Comparison of ENCODE assay signal across 4 worm cellular contexts in genomic region chrII:15263054-15263755, ce11.
TF ChIP-seq lines count a peak whose summit lies in the region.

No protein-coding gene starts in this region.

TF ChIP-seq in whole organism, L2 larva, 48 proteins besides CTCF, POLR2A, EP300 and RAD21 (continues in another document):
- TF ChIP-seq Y55F3AM.14 (GFP tag; optimal IDR thresholded peaks at IDR 0.05; lab: Kevin White, UChicago) (peak; percentile 51), peb-1 (tag; optimal IDR thresholded peaks at IDR 0.05; lab: Kevin White, UChicago) (peak; percentile 19), elt-3 (tag; optimal IDR thresholded peaks at IDR 0.05; lab: Kevin White, UChicago) (no peak), mdl-1 (tag; optimal IDR thresholded peaks at IDR 0.05; lab: Kevin White, UChicago) (peak; percentile 34 to 62), sma-9 (GFP tag; optimal IDR thresholded peaks at IDR 0.05; lab: Kevin White, UChicago) (peak; percentile 45), sma-9 (tag; optimal IDR thresholded peaks at IDR 0.05; lab: Kevin White, UChicago) (no peak), lsy-2 (tag; optimal IDR thresholded peaks at IDR 0.05; lab: Kevin White, UChicago) (peak in 1 of 2 experiments; percentile 53), nhr-25 (tag; optimal IDR thresholded peaks at IDR 0.05; lab: Kevin White, UChicago) (peak; percentile 85), lin-13 (GFP tag; optimal IDR thresholded peaks at IDR 0.05; lab: Kevin White, UChicago) (peak; percentile 62), gmeb-1 (tag; optimal IDR thresholded peaks at IDR 0.05; lab: Kevin White, UChicago) (peak; percentile 37), crh-2 (tag; optimal IDR thresholded peaks at IDR 0.05; lab: Kevin White, UChicago) (peak; percentile 57), ceh-16 (tag; optimal IDR thresholded peaks at IDR 0.05; lab: Kevin White, UChicago) (peak; percentile 38), F13H6.1 (tag; optimal IDR thresholded peaks at IDR 0.05; lab: Kevin White, UChicago) (peak; percentile 82), mab-5 (tag; optimal IDR thresholded peaks at IDR 0.05; lab: Kevin White, UChicago) (no peak), lin-39 (tag; optimal IDR thresholded peaks at IDR 0.05; lab: Kevin White, UChicago) (no peak), aly-2 (tag; optimal IDR thresholded peaks at IDR 0.05; lab: Kevin White, UChicago) (no peak), sem-4 (tag; optimal IDR thresholded peaks at IDR 0.05; lab: Kevin White, UChicago) (peak; percentile 56), nhr-77 (tag; optimal IDR thresholded peaks at IDR 0.05; lab: Kevin White, UChicago) (peak; percentile 59), nhr-21 (tag; optimal IDR thresholded peaks at IDR 0.05; lab: Kevin White, UChicago) (peak; percentile 80), nhr-10 (tag; optimal IDR thresholded peaks at IDR 0.05; lab: Kevin White, UChicago) (no peak), sma-3 (GFP tag; optimal IDR thresholded peaks at IDR 0.05; lab: Kevin White, UChicago) (peak; percentile 91), egl-27 (tag; optimal IDR thresholded peaks at IDR 0.05; lab: Kevin White, UChicago) (peak; percentile 68), nhr-129 (tag; optimal IDR thresholded peaks at IDR 0.05; lab: Kevin White, UChicago) (peak; percentile 70)

TF ChIP-seq in whole organism, L4 larva, 104 proteins besides CTCF, POLR2A, EP300 and RAD21 (continues in another document):
- TF ChIP-seq F37D6.2 (tag; optimal IDR thresholded peaks at IDR 0.05; lab: Kevin White, UChicago) (no peak), nhr-77 (tag; optimal IDR thresholded peaks at IDR 0.05; lab: Kevin White, UChicago) (peak; percentile 84), fkh-10 (GFP tag; optimal IDR thresholded peaks at IDR 0.05; lab: Kevin White, UChicago) (no peak), lin-1 (GFP tag; IDR thresholded peaks at IDR 0.05; lab: Robert Waterston, UW) (no peak; the same call in 1 of the 2 replicates), lin-38 (GFP tag; IDR thresholded peaks at IDR 0.05; lab: Robert Waterston, UW) (peak; percentile 54; the same call in 1 of the 2 replicates), nhr-25 (tag; optimal IDR thresholded peaks at IDR 0.05; lab: Kevin White, UChicago; ENCODE audit: borderline replicate concordance, insufficient read depth) (peak; percentile 81), T26A8.4 (GFP tag; IDR thresholded peaks at IDR 0.05; lab: Robert Waterston, UW) (peak; percentile 59; the same call in 1 of the 2 replicates), nhr-102 (tag; optimal IDR thresholded peaks at IDR 0.05; lab: Kevin White, UChicago) (peak; percentile 60), nhr-41 (GFP tag; IDR thresholded peaks at IDR 0.05; lab: Robert Waterston, UW) (0 out of 2 replicates have a peak, but pooled peaks have one; percentile 31), php-3 (GFP tag; IDR thresholded peaks at IDR 0.05; lab: Robert Waterston, UW) (peak; percentile 68; the same call in 1 of the 2 replicates), dmd-6 (GFP tag; IDR thresholded peaks at IDR 0.05; lab: Robert Waterston, UW) (peak; percentile 76), nhr-48 (tag; optimal IDR thresholded peaks at IDR 0.05; lab: Kevin White, UChicago) (peak; percentile 69), pqm-1 (tag; optimal IDR thresholded peaks at IDR 0.05; lab: Kevin White, UChicago) (no peak), ZK337.2 (GFP tag; IDR thresholded peaks at IDR 0.05; lab: Robert Waterston, UW) (no peak), unc-62 (GFP tag; optimal IDR thresholded peaks at IDR 0.05 in 1 of 2; lab: Kevin White, UChicago) (peak in 1 of 2 experiments; percentile 89), unc-62 (tag; optimal IDR thresholded peaks at IDR 0.05; lab: Kevin White, UChicago) (no peak), nhr-111 (GFP tag; optimal IDR thresholded peaks at IDR 0.05; lab: Kevin White, UChicago) (no peak), unc-130 (GFP tag; optimal IDR thresholded peaks at IDR 0.05; lab: Kevin White, UChicago) (no peak), daf-16 (GFP tag; optimal IDR thresholded peaks at IDR 0.05; lab: Kevin White, UChicago) (no peak), daf-16 (tag; optimal IDR thresholded peaks at IDR 0.05; lab: Kevin White, UChicago) (peak; percentile 88), zfp-3 (GFP tag; conservative IDR thresholded peaks at IDR 0.05; lab: Robert Waterston, UW) (0 out of 2 replicates have a peak, but pooled peaks have one; percentile 17), zag-1 (tag; optimal IDR thresholded peaks at IDR 0.05; lab: Kevin White, UChicago) (no peak)

TF ChIP-seq in whole organism, late embryonic, 69 proteins besides CTCF, POLR2A, EP300 and RAD21 (continues in another document):
- TF ChIP-seq pros-1 (tag; optimal IDR thresholded peaks at IDR 0.05; lab: Kevin White, UChicago), result peak; percentile 99
- TF ChIP-seq ceh-9 (tag; optimal IDR thresholded peaks at IDR 0.05; lab: Kevin White, UChicago), result no peak
- TF ChIP-seq unc-42 (tag; optimal IDR thresholded peaks at IDR 0.05; lab: Kevin White, UChicago), result no peak
- TF ChIP-seq ref-2 (tag; optimal IDR thresholded peaks at IDR 0.05; lab: Kevin White, UChicago), result peak; percentile 75
- TF ChIP-seq tbx-2 (tag; optimal IDR thresholded peaks at IDR 0.05; lab: Kevin White, UChicago), result peak; percentile 87
- TF ChIP-seq hlh-8 (tag; optimal IDR thresholded peaks at IDR 0.05; lab: Kevin White, UChicago), result no peak
- peak; percentile 1 for TF ChIP-seq pqm-1 (tag; optimal IDR thresholded peaks at IDR 0.05; lab: Kevin White, UChicago)
- TF ChIP-seq Y22D7AL.16 (tag; optimal IDR thresholded peaks at IDR 0.05; lab: Kevin White, UChicago), result no peak
- TF ChIP-seq pax-1 (tag; optimal IDR thresholded peaks at IDR 0.05; lab: Kevin White, UChicago), result peak; percentile 34
- TF ChIP-seq T23F11.4 (GFP tag; optimal IDR thresholded peaks at IDR 0.05; lab: Kevin White, UChicago), result no peak
- TF ChIP-seq ceh-19 (GFP tag; optimal IDR thresholded peaks at IDR 0.05; lab: Kevin White, UChicago), result no peak
- peak; percentile 84 for TF ChIP-seq pha-2 (tag; optimal IDR thresholded peaks at IDR 0.05; lab: Kevin White, UChicago)
- TF ChIP-seq ceh-18 (tag; optimal IDR thresholded peaks at IDR 0.05; lab: Kevin White, UChicago), result peak; percentile 66
- peak; percentile 19 for TF ChIP-seq elt-2 (tag; optimal IDR thresholded peaks at IDR 0.05; lab: Kevin White, UChicago)
- no peak for TF ChIP-seq lin-11 (tag; optimal IDR thresholded peaks at IDR 0.05; lab: Kevin White, UChicago)
- TF ChIP-seq fkh-6 (tag; optimal IDR thresholded peaks at IDR 0.05; lab: Kevin White, UChicago), result no peak
- TF ChIP-seq K09A11.1 (tag; optimal IDR thresholded peaks at IDR 0.05; lab: Kevin White, UChicago; ENCODE audit: insufficient read depth), result no peak
- no peak for TF ChIP-seq C38D4.7 (GFP tag; optimal IDR thresholded peaks at IDR 0.05; lab: Kevin White, UChicago)
- TF ChIP-seq ceh-30 (tag; optimal IDR thresholded peaks at IDR 0.05; lab: Kevin White, UChicago), result no peak
- TF ChIP-seq pat-9 (tag; optimal IDR thresholded peaks at IDR 0.05; lab: Kevin White, UChicago), result no peak
- TF ChIP-seq unc-3 (GFP tag; conservative IDR thresholded peaks at IDR 0.05; lab: Robert Waterston, UW), result no peak
- no peak for TF ChIP-seq unc-3 (tag; optimal IDR thresholded peaks at IDR 0.05; lab: Kevin White, UChicago)
- peak; percentile 28 for TF ChIP-seq C08G9.2 (tag; optimal IDR thresholded peaks at IDR 0.05; lab: Kevin White, UChicago)
- TF ChIP-seq sdc-2 (tag; optimal IDR thresholded peaks at IDR 0.05; lab: Kevin White, UChicago), result peak; percentile 6
- TF ChIP-seq dve-1 (tag; optimal IDR thresholded peaks at IDR 0.05; lab: Kevin White, UChicago), result peak; percentile 49
- peak; percentile 25 for TF ChIP-seq sox-4 (tag; optimal IDR thresholded peaks at IDR 0.05; lab: Kevin White, UChicago)

TF ChIP-seq in whole organism, mixed stage, embryonic, 35 proteins besides CTCF, POLR2A, EP300 and RAD21 (continues in another document):
- TF ChIP-seq lin-13 (tag; optimal IDR thresholded peaks at IDR 0.05; lab: Kevin White, UChicago) (peak; percentile 8), elt-3 (tag; optimal IDR thresholded peaks at IDR 0.05; lab: Kevin White, UChicago) (no peak), snpc-4 (tag; optimal IDR thresholded peaks at IDR 0.05; lab: Kevin White, UChicago) (no peak), blmp-1 (tag; optimal IDR thresholded peaks at IDR 0.05; lab: Kevin White, UChicago) (peak; percentile 63), drap-1 (GFP tag; optimal IDR thresholded peaks at IDR 0.05; lab: Kevin White, UChicago) (no peak), lin-32 (GFP tag; optimal IDR thresholded peaks at IDR 0.05; lab: Kevin White, UChicago) (no peak), ztf-11 (tag; optimal IDR thresholded peaks at IDR 0.05; lab: Kevin White, UChicago) (no peak), unc-39 (tag; optimal IDR thresholded peaks at IDR 0.05; lab: Kevin White, UChicago) (no peak), ces-1 (GFP tag; optimal IDR thresholded peaks at IDR 0.05; lab: Kevin White, UChicago) (no peak), pha-4 (tag; optimal IDR thresholded peaks at IDR 0.05; lab: Kevin White, UChicago) (peak; percentile 87), unc-120 (tag; optimal IDR thresholded peaks at IDR 0.05; lab: Kevin White, UChicago; ENCODE audit: poor library complexity, severe bottlenecking) (peak; percentile 55), unc-62 (GFP tag; optimal IDR thresholded peaks at IDR 0.05; lab: Kevin White, UChicago) (peak; percentile 17), flh-1 (GFP tag; optimal IDR thresholded peaks at IDR 0.05; lab: Kevin White, UChicago) (no peak), elt-1 (tag; optimal IDR thresholded peaks at IDR 0.05; lab: Kevin White, UChicago; ENCODE audit: borderline replicate concordance, insufficient read depth) (no peak), lsy-2 (tag; optimal IDR thresholded peaks at IDR 0.05; lab: Kevin White, UChicago) (peak; percentile 32), sptf-1 (tag; optimal IDR thresholded peaks at IDR 0.05; lab: Kevin White, UChicago) (peak; percentile 59), nhr-12 (tag; optimal IDR thresholded peaks at IDR 0.05; lab: Kevin White, UChicago) (no peak), hlh-1 (tag; optimal IDR thresholded peaks at IDR 0.05; lab: Kevin White, UChicago) (no peak), M03D4.4 (tag; optimal IDR thresholded peaks at IDR 0.05; lab: Kevin White, UChicago) (peak; percentile 38), bed-3 (GFP tag; optimal IDR thresholded peaks at IDR 0.05; lab: Kevin White, UChicago) (no peak), nhr-2 (tag; optimal IDR thresholded peaks at IDR 0.05; lab: Kevin White, UChicago) (no peak), ceh-39 (tag; optimal IDR thresholded peaks at IDR 0.05; lab: Kevin White, UChicago) (no peak), ceh-83 (GFP tag; optimal IDR thresholded peaks at IDR 0.05; lab: Kevin White, UChicago) (no peak), mls-2 (tag; optimal IDR thresholded peaks at IDR 0.05; lab: Kevin White, UChicago) (peak; percentile 73), cnd-1 (tag; optimal IDR thresholded peaks at IDR 0.05; lab: Kevin White, UChicago) (peak; percentile 36), zip-8 (tag; optimal IDR thresholded peaks at IDR 0.05; lab: Kevin White, UChicago) (no peak), nhr-28 (tag; optimal IDR thresholded peaks at IDR 0.05; lab: Kevin White, UChicago) (no peak), tbx-8 (GFP tag; optimal IDR thresholded peaks at IDR 0.05; lab: Kevin White, UChicago) (peak; percentile 61), nhr-76 (tag; optimal IDR thresholded peaks at IDR 0.05; lab: Kevin White, UChicago) (no peak), mab-5 (tag; optimal IDR thresholded peaks at IDR 0.05; lab: Kevin White, UChicago) (no peak), mep-1 (tag; optimal IDR thresholded peaks at IDR 0.05; lab: Kevin White, UChicago) (peak; percentile 53)
